Worm (Caenorhabditis elegans) whole organism, L4/young adult: ENCODE results near the gene col-117.

Source experiments
- W03F9.2 ChIP-seq: fragments of 150-350 bp; optimal IDR thresholded peaks from 2 replicates; lab custom pipeline; 2014; ENCODE audit warnings: missing biosample characterization, missing genetic modification characterization
- dao-5 ChIP-seq: sonication (generic microtip); optimal IDR thresholded peaks from 2 replicates; lab custom pipeline; 2016; ENCODE audit warnings: missing genotype, missing genetic modification characterization, moderate library complexity, missing compliant biosample characterization
- him-1 ChIP-seq: sonication (generic microtip); optimal IDR thresholded peaks from 2 replicates; lab custom pipeline; 2016; ENCODE audit warnings: missing genotype, missing genetic modification reagents, missing genetic modification characterization, missing compliant biosample characterization

col-117 gene

DNA sequence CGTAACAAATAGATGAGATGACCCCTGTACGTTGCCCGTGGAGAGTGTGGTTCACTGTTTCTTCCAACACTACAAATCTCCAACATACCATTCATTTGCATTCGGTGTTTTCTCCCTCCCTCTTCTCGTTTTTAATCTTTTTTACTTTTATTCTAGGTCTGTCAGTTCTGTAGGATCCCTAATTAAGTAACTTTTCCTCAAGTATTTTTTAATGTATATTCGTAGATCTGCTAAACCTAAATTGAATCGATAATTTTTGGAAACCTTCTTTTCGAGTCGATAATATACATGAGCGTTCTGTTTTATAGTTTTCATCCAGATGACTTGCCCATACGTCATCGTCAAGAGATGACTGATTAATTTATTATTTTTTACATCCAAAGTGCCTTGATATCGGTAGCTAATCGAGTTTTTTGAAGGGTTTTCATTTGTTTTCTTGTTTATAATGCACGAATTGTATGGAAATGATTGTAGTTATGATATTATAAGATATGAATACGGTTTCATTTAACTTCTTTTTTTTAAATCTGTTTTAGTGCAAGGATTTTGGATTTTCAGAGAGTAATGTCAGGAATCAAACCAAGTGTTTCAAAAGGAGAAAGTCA lies 16.3 kb upstream of the col-117 start, which contains the start of the genes T28C6.11 and T11B7.1:
Gene T28C6.11, minus strand, starts transcription at position 101 of the 605 bp plus-strand sequence.
Gene T11B7.1, plus strand, starts transcription at position 555 of the 605 bp plus-strand sequence.
- no peak for TF ChIP-seq W03F9.2 (tag; lab: Kevin White, UChicago)
- TF ChIP-seq dao-5: no peak
- no peak for TF ChIP-seq him-1 (tag; lab: Kevin White, UChicago)

DNA sequence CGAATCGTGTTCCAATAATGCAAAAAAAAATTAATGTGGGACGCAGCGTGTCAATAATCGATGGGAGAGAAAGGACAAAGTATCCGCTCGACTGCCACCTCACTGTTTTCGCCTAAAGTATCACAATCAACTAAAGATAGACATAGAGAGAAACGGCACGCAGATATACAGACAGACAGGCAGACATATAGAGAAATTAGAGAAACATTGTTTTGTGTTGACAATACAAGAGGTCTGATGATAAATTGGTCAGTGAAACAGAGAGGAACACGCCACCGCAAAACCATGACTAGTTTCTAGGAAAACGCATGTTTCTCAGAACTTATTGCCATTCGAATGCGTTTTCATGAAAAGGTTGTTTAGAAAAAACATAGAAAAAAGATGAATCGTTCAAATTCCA lies 6.6 kb upstream of the col-117 start, which contains the start of gene T28C6.8:
Gene T28C6.8, minus strand, starts transcription at position 137 of the 400 bp plus-strand sequence.
- TF ChIP-seq him-1 (tag; lab: Kevin White, UChicago): no peak
- TF ChIP-seq dao-5: no peak
- TF ChIP-seq W03F9.2 (tag; lab: Kevin White, UChicago): no peak

DNA sequence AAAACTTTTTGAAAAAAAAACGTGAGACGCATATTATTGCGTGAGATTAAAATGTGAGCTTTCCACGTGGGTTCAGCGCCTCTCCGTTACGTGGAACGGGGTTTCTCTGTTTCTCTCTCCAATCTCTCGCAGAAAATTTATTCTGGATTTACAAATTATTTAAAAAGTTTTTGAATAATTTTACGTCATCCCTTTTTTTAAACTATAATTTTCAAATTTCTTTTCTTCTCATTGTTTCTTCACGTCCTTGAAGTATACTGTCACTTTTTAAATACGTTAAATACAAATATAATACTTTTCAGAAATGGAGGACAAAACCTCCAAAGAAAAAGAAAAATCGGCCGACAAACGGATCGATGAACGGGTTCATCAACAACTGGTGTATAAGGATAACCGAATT lies 3.5 kb upstream of the col-117 start, which contains the start of gene T28C6.7:
Gene T28C6.7, plus strand, starts transcription at position 301 of the 400 bp plus-strand sequence.
- no peak for TF ChIP-seq dao-5
- no peak for TF ChIP-seq him-1 (tag; lab: Kevin White, UChicago)
- TF ChIP-seq W03F9.2 (tag; lab: Kevin White, UChicago): no peak

DNA sequence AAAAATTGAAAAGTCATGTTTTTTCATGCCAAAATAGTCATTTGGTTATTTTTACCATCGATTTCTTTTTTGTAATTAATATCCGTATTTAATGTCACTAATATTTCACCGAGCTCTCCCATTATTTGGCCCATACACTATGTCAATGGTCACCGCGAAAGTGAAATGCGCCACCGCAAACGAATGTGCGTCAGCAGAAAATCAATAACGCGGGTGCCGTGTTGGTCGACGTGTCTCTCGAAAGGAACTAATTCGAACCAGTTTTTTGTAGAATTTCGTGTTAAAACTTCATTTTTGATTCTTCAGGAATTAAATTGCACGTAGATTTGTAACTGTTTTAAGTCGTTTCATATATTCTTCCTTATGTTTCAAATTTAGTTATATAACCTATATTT lies 2.6 kb upstream of the col-117 start:
- TF ChIP-seq him-1 (tag; lab: Kevin White, UChicago): no peak
- no peak for TF ChIP-seq dao-5
- no peak for TF ChIP-seq W03F9.2 (tag; lab: Kevin White, UChicago)

DNA sequence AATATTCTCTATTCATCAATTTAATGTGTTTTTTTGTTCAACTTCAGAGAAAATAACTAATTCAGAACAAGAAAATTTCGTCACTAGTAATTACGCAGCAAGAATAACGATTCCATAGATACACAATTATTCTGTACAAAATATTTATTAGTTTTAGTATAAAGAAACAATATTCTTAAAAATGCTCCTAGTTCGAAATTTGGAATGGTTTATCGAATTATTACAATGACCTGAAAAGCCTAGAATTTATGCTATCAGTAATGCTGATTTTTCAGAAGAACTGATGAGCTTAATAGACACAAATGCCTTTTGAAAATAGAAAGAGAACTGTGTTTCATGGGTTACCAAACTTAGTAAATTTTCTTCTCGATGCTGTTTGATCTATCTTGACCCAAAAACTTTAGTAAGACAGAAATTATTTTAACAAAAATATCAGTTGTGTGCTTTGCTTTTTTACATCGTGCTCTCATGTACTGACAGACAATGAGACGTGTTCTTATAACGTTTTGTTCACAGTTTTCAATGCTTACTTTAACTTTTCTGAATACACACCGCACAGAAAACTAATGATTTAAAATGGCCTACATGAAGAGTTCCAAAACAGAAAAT lies 2.1 kb upstream of the col-117 start:
- TF ChIP-seq W03F9.2 (tag; lab: Kevin White, UChicago) (no peak), him-1 (tag; lab: Kevin White, UChicago) (no peak), dao-5 (no peak)

DNA sequence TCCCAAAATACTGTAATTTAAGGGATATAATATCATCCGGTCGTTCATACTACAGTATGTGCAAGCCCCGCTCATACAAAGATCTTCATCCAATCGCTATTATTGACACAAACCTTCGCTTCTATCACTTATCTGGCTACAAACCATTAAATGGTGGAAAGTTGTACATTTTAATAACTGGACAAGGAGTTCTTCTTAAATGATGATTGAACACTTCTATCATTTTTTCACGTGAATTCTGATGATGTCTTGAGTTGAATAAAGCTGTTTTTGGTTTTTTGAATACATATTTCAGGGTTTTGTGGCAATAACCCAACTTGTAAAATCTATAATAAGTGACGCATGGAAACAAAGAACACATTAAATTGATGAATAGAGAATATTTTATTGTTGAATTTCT lies 1.4 kb downstream of the col-117 start:
- TF ChIP-seq him-1 (tag; lab: Kevin White, UChicago) (no peak), W03F9.2 (tag; lab: Kevin White, UChicago) (no peak), dao-5 (no peak)

DNA sequence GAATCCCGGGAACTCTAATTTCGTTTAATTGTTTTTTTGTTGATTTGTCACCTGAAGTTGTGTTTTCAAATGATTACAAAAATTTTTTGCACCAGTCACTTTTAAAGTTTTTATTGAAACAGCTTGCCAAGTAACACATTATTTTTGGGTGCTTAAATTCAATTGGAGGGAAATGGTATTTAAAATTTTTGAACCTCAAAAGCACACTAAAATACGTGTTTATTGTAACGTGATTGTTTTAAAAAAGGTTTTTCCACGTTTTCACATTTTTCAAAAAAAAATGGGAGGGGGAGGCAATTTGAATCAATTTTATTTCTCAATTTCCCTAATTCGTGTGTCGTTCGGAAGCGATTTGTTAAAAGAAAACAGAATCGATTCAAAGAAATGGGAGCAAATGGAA lies 2.8 kb downstream of the col-117 start, which contains the start of gene T28C6.5:
Gene T28C6.5, plus strand, starts transcription at position 301 of the 400 bp plus-strand sequence.
- TF ChIP-seq dao-5 (no peak), him-1 (tag; lab: Kevin White, UChicago) (no peak), W03F9.2 (tag; lab: Kevin White, UChicago) (no peak)

DNA sequence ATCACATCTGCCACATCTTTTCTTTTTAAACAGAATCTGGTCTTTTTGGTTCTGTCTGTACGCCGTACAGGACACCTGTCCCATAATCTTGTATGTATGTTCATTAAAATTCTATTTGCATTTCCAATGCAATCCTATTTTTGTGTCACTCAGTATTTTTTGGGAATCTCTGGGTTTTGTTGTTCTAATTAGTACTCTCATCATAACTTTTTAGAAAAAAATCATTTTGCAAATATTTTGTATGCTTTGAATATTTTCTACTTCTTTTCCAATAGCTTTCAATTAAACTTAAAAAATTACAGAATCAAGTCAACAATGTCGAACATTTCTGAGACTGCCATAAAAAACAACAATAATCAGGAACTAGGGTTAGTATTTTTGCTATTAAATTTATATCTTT lies 4.0 kb downstream of the col-117 start, which contains the start of gene T28C6.3:
Gene T28C6.3, plus strand, starts transcription at position 301 of the 400 bp plus-strand sequence.
- no peak for TF ChIP-seq him-1 (tag; lab: Kevin White, UChicago)
- TF ChIP-seq dao-5: no peak
- no peak for TF ChIP-seq W03F9.2 (tag; lab: Kevin White, UChicago)

DNA sequence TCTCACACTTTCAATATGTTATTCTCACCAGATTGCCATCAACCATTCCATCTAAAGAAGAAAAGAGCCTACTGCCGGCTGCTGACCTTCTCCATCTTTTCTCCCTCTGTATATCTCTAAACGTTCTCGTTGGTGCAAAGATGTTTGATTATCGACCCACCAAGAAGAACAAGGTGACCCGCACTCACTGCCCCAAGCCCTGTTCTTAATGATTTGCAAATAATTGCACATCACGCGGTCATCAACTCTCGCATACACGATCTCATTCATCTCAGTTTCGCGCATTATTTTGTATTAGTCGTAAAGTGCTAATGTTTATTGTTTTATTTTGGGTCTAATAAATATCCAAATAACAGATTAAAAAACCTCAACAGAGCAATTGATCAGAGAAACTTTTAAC lies 4.5 kb downstream of the col-117 start:
- TF ChIP-seq W03F9.2 (tag; lab: Kevin White, UChicago) (no peak), him-1 (tag; lab: Kevin White, UChicago) (no peak), dao-5 (no peak)

DNA sequence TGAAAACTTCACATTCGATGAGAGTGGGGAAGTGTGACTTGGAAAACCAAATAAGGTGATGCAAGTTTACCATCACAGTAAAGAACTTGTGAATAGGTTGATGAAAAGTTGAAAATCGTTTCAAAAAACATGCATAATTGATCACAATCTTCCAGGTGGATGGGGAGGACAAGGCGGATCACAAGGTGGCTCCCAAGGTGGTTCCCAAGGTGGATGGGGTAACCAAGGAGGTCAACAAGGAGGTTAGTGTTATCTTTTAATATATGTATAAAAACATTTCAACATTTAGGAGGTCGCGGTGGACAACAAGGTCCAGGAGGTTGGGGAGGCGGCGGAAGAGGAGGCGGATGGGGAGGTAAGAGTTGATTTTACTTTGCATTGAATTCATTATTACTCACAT lies 6.4 kb downstream of the col-117 start, which contains the start of gene T28C6.10:
Gene T28C6.10, plus strand, starts transcription at position 301 of the 400 bp plus-strand sequence.
- TF ChIP-seq W03F9.2 (tag; lab: Kevin White, UChicago) (no peak), him-1 (tag; lab: Kevin White, UChicago) (no peak)

DNA sequence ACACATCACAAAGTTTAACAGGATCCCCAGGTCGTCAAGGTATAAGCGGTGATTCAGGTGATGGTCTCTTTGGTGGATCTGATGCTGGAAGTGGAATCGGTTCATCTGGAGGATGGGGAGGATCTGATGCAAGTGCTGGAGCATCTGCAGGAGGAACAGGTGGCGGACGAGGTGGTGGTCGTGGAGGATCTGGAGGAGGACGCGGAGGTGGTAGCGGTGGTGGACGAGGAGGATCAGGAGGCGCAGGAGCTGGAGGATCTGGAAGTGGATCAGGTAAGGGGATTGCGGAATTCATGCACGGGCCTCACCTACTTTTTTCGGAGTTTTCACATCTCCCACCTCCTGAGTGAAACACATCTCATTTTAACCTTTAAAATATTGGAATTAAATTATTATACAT lies 7.4 kb downstream of the col-117 start:
- no peak for TF ChIP-seq W03F9.2 (tag; lab: Kevin White, UChicago)
- no peak for TF ChIP-seq dao-5
- TF ChIP-seq him-1 (tag; lab: Kevin White, UChicago): no peak

DNA sequence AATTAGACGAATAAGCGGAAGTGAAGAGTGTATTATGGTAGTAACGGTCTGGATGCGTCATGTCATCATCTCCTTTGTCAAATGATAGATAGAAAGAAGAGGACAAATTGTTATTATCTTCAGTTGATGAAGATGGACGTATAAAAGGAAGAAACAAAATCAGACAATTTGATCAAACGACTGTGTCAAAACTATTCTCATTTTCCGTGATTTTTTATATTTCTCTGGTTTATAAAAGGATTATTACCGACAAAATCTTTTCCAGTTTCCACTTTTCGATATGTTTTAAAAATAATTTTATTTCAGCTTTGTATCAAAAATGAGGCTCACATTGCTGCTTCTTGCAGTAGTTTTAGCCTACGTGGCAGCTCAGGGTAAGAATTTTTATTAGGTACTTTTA lies 8.0 kb downstream of the col-117 start, which contains the start of gene grsp-2:
Gene grsp-2, plus strand, starts transcription at position 301 of the 400 bp plus-strand sequence.
- TF ChIP-seq him-1 (tag; lab: Kevin White, UChicago) (no peak), dao-5 (no peak), W03F9.2 (tag; lab: Kevin White, UChicago) (no peak)

DNA sequence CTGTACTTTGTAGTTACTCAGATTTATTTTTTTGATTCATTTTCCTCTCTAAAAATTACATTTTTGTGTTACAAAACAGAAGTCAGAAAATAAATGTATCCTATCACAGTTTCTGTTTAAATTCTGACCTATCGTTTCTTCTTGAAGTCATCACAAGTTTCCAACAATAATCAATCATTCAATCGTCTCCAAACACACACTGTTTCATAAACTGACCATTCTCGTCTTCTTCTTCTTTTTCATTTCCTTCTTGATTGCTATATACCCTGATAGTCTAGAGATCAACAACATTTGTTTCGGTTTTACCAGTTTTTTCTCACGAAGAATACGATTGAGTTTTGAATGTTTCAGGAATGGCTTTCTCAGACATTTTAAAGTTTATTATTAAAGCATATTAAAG lies 8.8 kb downstream of the col-117 start:
- TF ChIP-seq him-1 (tag; lab: Kevin White, UChicago): no peak
- no peak for TF ChIP-seq dao-5
- no peak for TF ChIP-seq W03F9.2 (tag; lab: Kevin White, UChicago)

DNA sequence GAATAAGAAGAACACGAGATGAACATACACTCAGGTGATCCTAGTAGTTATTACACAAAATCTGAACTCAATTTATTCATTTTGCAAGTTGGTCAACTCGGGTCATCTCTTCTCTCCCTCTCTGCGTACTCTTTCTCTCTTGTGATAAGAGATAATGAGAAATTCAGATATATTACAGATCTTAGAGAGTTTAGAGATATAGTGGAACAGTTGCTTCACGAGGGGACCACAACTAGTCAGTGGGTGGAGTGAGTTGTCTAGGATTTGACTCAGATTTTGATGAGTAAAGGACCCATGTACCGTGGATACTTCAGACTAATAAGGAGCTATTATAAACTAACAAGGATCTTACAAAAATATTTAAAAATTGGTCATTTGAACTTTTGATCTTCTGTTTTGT lies 10.4 kb downstream of the col-117 start, which contains the start of gene exc-5:
Gene exc-5, minus strand, starts transcription at position 57 of the 400 bp plus-strand sequence.
- TF ChIP-seq him-1 (tag; lab: Kevin White, UChicago): no peak
- no peak for TF ChIP-seq dao-5
- no peak for TF ChIP-seq W03F9.2 (tag; lab: Kevin White, UChicago)
